Worm (Caenorhabditis elegans) whole organism, L4/young adult: ENCODE data around the gene sqst-5.
"Not testable (repeated sequence)": the region's sequence is repeated elsewhere in the genome, so short reads cannot be mapped to it uniquely, and the experiment has no call there.

Experiments
- W03F9.2 ChIP-seq: fragments of 150-350 bp; optimal IDR thresholded peaks from 2 replicates; lab custom pipeline; 2014; ENCODE audit warnings: missing biosample characterization, missing genetic modification characterization
- dao-5 ChIP-seq: sonication (generic microtip); optimal IDR thresholded peaks from 2 replicates; lab custom pipeline; 2016; ENCODE audit warnings: missing genotype, missing genetic modification characterization, moderate library complexity, missing compliant biosample characterization
- him-1 ChIP-seq: sonication (generic microtip); optimal IDR thresholded peaks from 2 replicates; lab custom pipeline; 2016; ENCODE audit warnings: missing genotype, missing genetic modification reagents, missing genetic modification characterization, missing compliant biosample characterization

DNA sequence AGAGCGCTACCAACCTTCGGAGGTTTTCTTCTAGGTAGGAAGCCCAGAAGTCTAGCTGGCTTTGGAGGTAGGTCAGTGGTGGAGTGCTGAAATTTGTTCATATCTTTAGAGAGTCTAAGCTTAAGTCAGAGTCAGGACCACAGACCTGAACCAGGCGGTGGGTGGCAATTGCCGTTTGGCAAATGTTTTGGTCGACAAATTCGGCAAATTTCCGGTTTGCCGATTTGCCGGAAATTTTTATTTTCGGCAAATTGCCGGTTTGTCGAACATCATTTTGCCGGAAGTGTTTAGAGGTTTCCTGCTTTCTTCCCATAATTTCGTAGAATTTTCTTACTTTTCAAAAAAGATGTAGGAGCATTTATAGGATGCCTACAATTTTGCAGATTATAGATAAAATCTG, 48.6 kb downstream of the sqst-5 start, which contains the start of gene C29F9.9:
- TF ChIP-seq him-1 (tag; lab: Kevin White, UChicago); dao-5 (tag; lab: Kevin White, UChicago); W03F9.2: not testable (repeated sequence)
